Worm (Caenorhabditis elegans) whole organism, L1 larva: Measurements from ENCODE around the gene pqe-1.

Source experiments
- ceh-82 ChIP-seq, 3 experiments: fragments of 150-350 bp in 1 of 3; sonication (generic microtip) in 2 of 3; optimal IDR thresholded peaks; 2 replicates each; lab custom pipeline; 2014 to 2017; ENCODE audit warnings: missing biosample characterization in 3 of 3, missing genetic modification characterization in 3 of 3
- elt-3 ChIP-seq, 6 experiments: fragments of 150-350 bp in 1 of 6; sonication (generic microtip); optimal IDR thresholded peaks; 2 replicates each; lab custom pipeline; 2017 to 2018; ENCODE audit warnings: missing biosample characterization in 6 of 6, missing genetic modification characterization in 6 of 6, inconsistent platforms in 1 of 6
- fos-1 ChIP-seq: fragments of 150-350 bp; optimal IDR thresholded peaks from 2 replicates; lab custom pipeline; 2014; ENCODE audit warnings: missing biosample characterization, missing genetic modification characterization
- lin-14 ChIP-seq: fragments of 200-800 bp; sonication (Bioruptor generic); optimal IDR thresholded peaks from 2 replicates; lab custom pipeline; 2018; ENCODE audit warnings: mild to moderate bottlenecking, missing genetic modification characterization, moderate library complexity, missing compliant biosample characterization
- lsy-2 ChIP-seq, 2 experiments: fragments of 150-350 bp; optimal IDR thresholded peaks; 2 replicates each; lab custom pipeline; 2014; ENCODE audit warnings: missing biosample characterization in 2 of 2, missing genetic modification characterization in 2 of 2
- nhr-11 ChIP-seq: fragments of 150-350 bp; optimal IDR thresholded peaks from 2 replicates; lab custom pipeline; 2014; ENCODE audit warnings: missing biosample characterization, missing genetic modification characterization
- nhr-76 ChIP-seq: sonication (generic microtip); optimal IDR thresholded peaks from 2 replicates; lab custom pipeline; 2017; ENCODE audit warnings: missing biosample characterization, missing genetic modification characterization
- pag-3 ChIP-seq: sonication (generic microtip); optimal IDR thresholded peaks from 2 replicates; lab custom pipeline; 2017; ENCODE audit warnings: missing genetic modification characterization, mild to moderate bottlenecking, missing compliant biosample characterization, antibody characterized with exemption, borderline replicate concordance; ENCODE audit not compliant: insufficient read depth

- TF ChIP-seq pag-3 (tag; lab: Kevin White, UChicago), result no peak
- no peak for TF ChIP-seq lsy-2 (tag; optimal IDR thresholded peaks at IDR 0.05; lab: Kevin White, UChicago)
- no peak for TF ChIP-seq elt-3 (tag; optimal IDR thresholded peaks at IDR 0.05; lab: Kevin White, UChicago)
- TF ChIP-seq nhr-76, result no peak
- TF ChIP-seq fos-1, result no peak
- TF ChIP-seq lin-14 (GFP tag; lab: Kevin White, UChicago), result no peak
- no peak for TF ChIP-seq nhr-11 (tag; lab: Kevin White, UChicago)
- TF ChIP-seq ceh-82 (tag; optimal IDR thresholded peaks at IDR 0.05; lab: Kevin White, UChicago), result no peak
Measured at ce11 chrIII:5294281-5294680, 16.8 kb upstream of the pqe-1 start.
